Fruit fly (Drosophila melanogaster) whole organism, embryonic: ENCODE data around the gene CG16734.

Source experiments
- BEAF-32 ChIP-seq: fragments of 200-800 bp; sonication (Bioruptor generic); optimal IDR thresholded peaks from 3 replicates; lab custom pipeline; 2017; ENCODE audit warnings: missing biosample characterization, missing genetic modification characterization, mild to moderate bottlenecking, moderate library complexity, missing genetic modification reagents
- CG11504 ChIP-seq: fragments of 200-800 bp; sonication (Bioruptor generic); optimal IDR thresholded peaks from 3 replicates; lab custom pipeline; 2019; ENCODE audit warnings: missing biosample characterization, mild to moderate bottlenecking, missing genetic modification characterization, moderate library complexity
- CG13287 ChIP-seq: fragments of 200-800 bp; sonication (Bioruptor generic); IDR thresholded peaks from 2 replicates; pipeline ENCODE4 v1.3.6; 2022; ENCODE audit warnings: missing biosample characterization, missing genetic modification characterization; ENCODE audit not compliant: partially characterized antibody
- CG13424 ChIP-seq: fragments of 200-800 bp; sonication (Bioruptor generic); optimal IDR thresholded peaks from 2 replicates; lab custom pipeline; 2019; ENCODE audit warnings: missing biosample characterization, mild to moderate bottlenecking, missing genetic modification characterization, moderate library complexity
- CG14441 ChIP-seq: fragments of 200-800 bp; sonication (Bioruptor generic); IDR thresholded peaks from 2 replicates; pipeline ENCODE4 v1.3.6; 2022; ENCODE audit warnings: missing biosample characterization, missing genetic modification characterization
- CG1603 ChIP-seq: fragments of 200-800 bp; sonication (Bioruptor generic); optimal IDR thresholded peaks from 2 replicates; lab custom pipeline; 2019; ENCODE audit warnings: missing biosample characterization, mild to moderate bottlenecking, missing genetic modification characterization, moderate library complexity
- CG16813 ChIP-seq: fragments of 200-800 bp; sonication (Bioruptor generic); IDR thresholded peaks from 3 replicates; pipeline ENCODE4 v1.3.6; 2022; ENCODE audit warnings: missing biosample characterization, missing genetic modification characterization; ENCODE audit not compliant: partially characterized antibody
- CG2116 ChIP-seq: fragments of 200-800 bp; sonication (Bioruptor generic); optimal IDR thresholded peaks from 3 replicates; lab custom pipeline; 2018; ENCODE audit warnings: missing biosample characterization, mild to moderate bottlenecking, missing genetic modification characterization
- CG3407 ChIP-seq: fragments of 200-800 bp; sonication (Bioruptor generic); optimal IDR thresholded peaks from 2 replicates; lab custom pipeline; 2018; ENCODE audit warnings: missing biosample characterization, mild to moderate bottlenecking, missing genetic modification characterization
- CG34224 ChIP-seq: fragments of 200-800 bp; sonication (Bioruptor generic); IDR thresholded peaks from 3 replicates; pipeline ENCODE4 v1.3.6; 2022; ENCODE audit warnings: missing biosample characterization, missing genetic modification characterization; ENCODE audit not compliant: partially characterized antibody
- CG4424 ChIP-seq: fragments of 200-800 bp; sonication (Bioruptor generic); optimal IDR thresholded peaks from 3 replicates; lab custom pipeline; 2016; ENCODE audit warnings: missing biosample characterization, missing genetic modification characterization
- CG4617 ChIP-seq: fragments of 200-800 bp; sonication (Bioruptor generic); optimal IDR thresholded peaks from 3 replicates; lab custom pipeline; 2016; ENCODE audit warnings: missing biosample characterization, missing genetic modification characterization, borderline replicate concordance
- CG6654 ChIP-seq: fragments of 200-800 bp; sonication (Bioruptor generic); optimal IDR thresholded peaks from 2 replicates; lab custom pipeline; 2017; ENCODE audit warnings: missing biosample characterization, mild to moderate bottlenecking, missing genetic modification characterization
- CG6854 ChIP-seq: fragments of 200-800 bp; sonication (Bioruptor generic); optimal IDR thresholded peaks from 3 replicates; lab custom pipeline; 2017; ENCODE audit warnings: missing biosample characterization, mild to moderate bottlenecking, missing genetic modification characterization
- CG7839 ChIP-seq: fragments of 200-800 bp; sonication (Bioruptor generic); optimal IDR thresholded peaks from 3 replicates; lab custom pipeline; 2018; ENCODE audit warnings: missing biosample characterization, mild to moderate bottlenecking, missing genetic modification characterization, moderate library complexity
- D19A ChIP-seq: fragments of 200-800 bp; optimal IDR thresholded peaks from 3 replicates; lab custom pipeline; 2019; ENCODE audit warnings: missing biosample characterization, mild to moderate bottlenecking, missing genetic modification characterization, moderate library complexity
- Dad ChIP-seq: fragments of 200-800 bp; sonication (Bioruptor generic); optimal IDR thresholded peaks from 3 replicates; lab custom pipeline; 2016; ENCODE audit warnings: missing biosample characterization, missing genetic modification characterization
- Dll ChIP-seq: fragments of 200-800 bp; sonication (Bioruptor generic); IDR thresholded peaks from 4 replicates; pipeline ENCODE4 v1.3.6; 2022; ENCODE audit warnings: missing biosample characterization, missing genetic modification characterization; ENCODE audit not compliant: partially characterized antibody
- Doc3 ChIP-seq: fragments of 200-800 bp; sonication (Bioruptor generic); IDR thresholded peaks from 3 replicates; pipeline ENCODE4 v1.3.6; 2022; ENCODE audit warnings: missing biosample characterization, missing genetic modification characterization; ENCODE audit not compliant: partially characterized antibody
- Dp ChIP-seq: fragments of 200-800 bp; sonication (Bioruptor generic); optimal IDR thresholded peaks from 2 replicates; lab custom pipeline; 2018; ENCODE audit warnings: missing biosample characterization, mild to moderate bottlenecking, missing genetic modification characterization, moderate library complexity
- Dref ChIP-seq: fragments of 200-800 bp; sonication (Bioruptor generic); IDR thresholded peaks from 2 replicates; pipeline ENCODE4 v1.3.6; 2022; ENCODE audit warnings: missing biosample characterization, missing genetic modification characterization
- E2f2 ChIP-seq: fragments of 200-800 bp; sonication (Bioruptor generic); IDR thresholded peaks from 2 replicates; pipeline ENCODE4 v1.3.6; 2022; ENCODE audit warnings: missing biosample characterization, missing genetic modification characterization
- HLH4C ChIP-seq: fragments of 200-800 bp; sonication (Bioruptor generic); IDR thresholded peaks from 3 replicates; pipeline ENCODE4 v1.3.6; 2022; ENCODE audit warnings: missing biosample characterization, missing genetic modification characterization; ENCODE audit not compliant: partially characterized antibody
- Hr51 ChIP-seq, 2 experiments: fragments of 200-800 bp; sonication (Bioruptor generic); optimal IDR thresholded peaks; 2 replicates in 1 of 2; 3 replicates in 1 of 2; lab custom pipeline; 2016 to 2018; ENCODE audit warnings: missing biosample characterization in 2 of 2, missing genetic modification characterization in 2 of 2, mild to moderate bottlenecking in 1 of 2, moderate library complexity in 1 of 2
- MBD-R2 ChIP-seq: fragments of 200-800 bp; sonication (Bioruptor generic); IDR thresholded peaks from 2 replicates; pipeline ENCODE4 v1.3.6; 2022; ENCODE audit warnings: missing biosample characterization, missing genetic modification characterization
- Mad ChIP-seq: fragments of 200-800 bp; sonication (Bioruptor generic); optimal IDR thresholded peaks from 2 replicates; lab custom pipeline; 2016; ENCODE audit warnings: missing biosample characterization, missing genetic modification characterization
- Max ChIP-seq: fragments of 200-800 bp; sonication (Bioruptor generic); optimal IDR thresholded peaks from 2 replicates; lab custom pipeline; 2016; ENCODE audit warnings: missing biosample characterization, mild to moderate bottlenecking, missing genetic modification characterization
- Meics ChIP-seq: fragments of 200-800 bp; sonication (Bioruptor generic); optimal IDR thresholded peaks from 2 replicates; lab custom pipeline; 2017; ENCODE audit warnings: missing biosample characterization, mild to moderate bottlenecking, missing genetic modification characterization
- Scr ChIP-seq: fragments of 200-800 bp; sonication (Bioruptor generic); IDR thresholded peaks from 2 replicates; pipeline ENCODE4 v1.3.6; 2022; ENCODE audit warnings: missing biosample characterization, missing genetic modification characterization; ENCODE audit not compliant: partially characterized antibody
- Xrp1 ChIP-seq: fragments of 200-800 bp; sonication (Bioruptor generic); IDR thresholded peaks from 2 replicates; pipeline ENCODE4 v1.3.6; 2022; ENCODE audit warnings: missing biosample characterization, missing genetic modification characterization
- amos ChIP-seq: fragments of 200-800 bp; sonication (Bioruptor generic); IDR thresholded peaks from 2 replicates; pipeline ENCODE4 v1.3.6; 2022; ENCODE audit warnings: missing biosample characterization, missing genetic modification characterization; ENCODE audit not compliant: partially characterized antibody
- ara ChIP-seq: fragments of 200-800 bp; sonication (Bioruptor generic); IDR thresholded peaks from 2 replicates; pipeline ENCODE4 v1.3.6; 2022; ENCODE audit warnings: missing biosample characterization, missing genetic modification characterization
- bbx ChIP-seq: fragments of 200-800 bp; sonication (Bioruptor generic); IDR thresholded peaks from 2 replicates; pipeline ENCODE4 v1.3.6; 2022; ENCODE audit warnings: missing biosample characterization, missing genetic modification characterization; ENCODE audit not compliant: partially characterized antibody
- dmrt11E ChIP-seq: fragments of 200-800 bp; sonication (Bioruptor generic); optimal IDR thresholded peaks from 3 replicates; lab custom pipeline; 2018; ENCODE audit warnings: missing biosample characterization, mild to moderate bottlenecking, missing genetic modification characterization, moderate library complexity
- dysf ChIP-seq: fragments of 200-800 bp; sonication (Bioruptor generic); IDR thresholded peaks from 3 replicates; pipeline ENCODE4 v1.3.6; 2022; ENCODE audit warnings: missing biosample characterization, missing genetic modification characterization
- gem ChIP-seq: fragments of 200-800 bp; sonication (Bioruptor generic); optimal IDR thresholded peaks from 2 replicates; lab custom pipeline; 2019; ENCODE audit warnings: missing biosample characterization, mild to moderate bottlenecking, missing genetic modification characterization, moderate library complexity
- grau ChIP-seq: fragments of 200-800 bp; optimal IDR thresholded peaks from 3 replicates; lab custom pipeline; 2019; ENCODE audit warnings: missing biosample characterization, mild to moderate bottlenecking, missing genetic modification characterization, moderate library complexity
- kay ChIP-seq: fragments of 200-800 bp; sonication (Bioruptor generic); optimal IDR thresholded peaks from 2 replicates; lab custom pipeline; 2016; ENCODE audit warnings: missing biosample characterization, missing genetic modification characterization
- lmd ChIP-seq: fragments of 200-800 bp; sonication (Bioruptor generic); IDR thresholded peaks from 2 replicates; pipeline ENCODE4 v1.3.6; 2022; ENCODE audit warnings: missing biosample characterization, missing genetic modification characterization
- phol ChIP-seq: fragments of 200-800 bp; sonication (Bioruptor generic); optimal IDR thresholded peaks from 3 replicates; lab custom pipeline; 2018; ENCODE audit warnings: missing biosample characterization, mild to moderate bottlenecking, missing genetic modification characterization, moderate library complexity
- row ChIP-seq: fragments of 200-800 bp; sonication (Bioruptor generic); IDR thresholded peaks from 3 replicates; pipeline ENCODE4 v1.3.6; 2022; ENCODE audit warnings: missing biosample characterization, missing genetic modification characterization
- sens ChIP-seq: fragments of 200-800 bp; sonication (Bioruptor generic); peaks from one replicate; lab custom pipeline; 2016; ENCODE audit warnings: missing biosample characterization, missing genetic modification characterization
- slbo ChIP-seq: fragments of 200-800 bp; sonication (Bioruptor generic); IDR thresholded peaks from 2 replicates; pipeline ENCODE4 v1.3.6; 2022; ENCODE audit warnings: missing biosample characterization, missing genetic modification characterization
- sna ChIP-seq: fragments of 200-800 bp; sonication (Bioruptor generic); IDR thresholded peaks from 2 replicates; pipeline ENCODE4 v1.3.6; 2022; ENCODE audit warnings: missing biosample characterization, missing genetic modification characterization; ENCODE audit not compliant: partially characterized antibody
- stwl ChIP-seq: fragments of 200-800 bp; sonication (Bioruptor generic); optimal IDR thresholded peaks from 3 replicates; lab custom pipeline; 2018; ENCODE audit warnings: missing biosample characterization, mild to moderate bottlenecking, missing genetic modification characterization, moderate library complexity
- tna ChIP-seq: fragments of 200-800 bp; sonication (Bioruptor generic); IDR thresholded peaks from 2 replicates; pipeline ENCODE4 v1.3.6; 2022; ENCODE audit warnings: missing biosample characterization, missing genetic modification characterization; ENCODE audit not compliant: partially characterized antibody
- unc-4 ChIP-seq: fragments of 200-800 bp; sonication (Bioruptor generic); IDR thresholded peaks from 2 replicates; pipeline ENCODE4 v1.3.6; 2022; ENCODE audit warnings: missing biosample characterization, missing genetic modification characterization; ENCODE audit not compliant: partially characterized antibody

Gene CG16734

DNA sequence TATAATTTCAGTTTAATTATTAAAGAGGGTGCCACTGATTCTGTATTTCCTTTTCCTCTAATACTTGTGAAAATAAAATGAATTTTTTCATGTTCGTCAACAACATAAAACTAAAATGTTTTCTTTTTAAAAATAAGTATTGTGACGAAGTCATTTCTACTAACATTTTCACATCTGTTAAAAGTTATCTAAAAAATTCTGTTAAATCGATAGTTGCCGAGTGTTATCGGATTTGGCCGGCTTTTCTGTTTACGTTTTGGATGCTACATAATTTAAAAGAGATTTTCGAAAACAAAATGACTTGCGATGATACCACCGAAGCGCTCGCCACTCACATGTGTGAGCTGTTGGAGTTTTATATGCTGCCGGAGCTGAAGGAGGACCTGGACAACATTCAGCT, at the start of gene CG16734:
CG16734 (plus strand) TSS at position 255 of the 400 bp plus-strand sequence.
- no peak for TF ChIP-seq Mad (GFP tag; lab: Kevin White, UChicago)
- peak; percentile 21; the same call in 1 of the 2 replicates for TF ChIP-seq amos (GFP tag; lab: Robert Waterston, UW)
- peak; percentile 50 for TF ChIP-seq Dp (GFP tag; lab: Kevin White, UChicago)
- TF ChIP-seq CG2116 (GFP tag; lab: Kevin White, UChicago): peak; percentile 16
- TF ChIP-seq row: peak; percentile 24; the same call in 1 of the 3 replicates
- peak; percentile 22 for TF ChIP-seq BEAF-32 (GFP tag; lab: Kevin White, UChicago)
- TF ChIP-seq bbx: 0 out of 2 replicates have a peak, but pooled peaks have one; percentile 39
- TF ChIP-seq Doc3 (GFP tag; lab: Robert Waterston, UW): peak; percentile 41; the same call in 1 of the 3 replicates
- TF ChIP-seq E2f2 (GFP tag; lab: Robert Waterston, UW): peak; percentile 50
- TF ChIP-seq CG4424 (GFP tag; lab: Kevin White, UChicago): no peak
- TF ChIP-seq stwl: peak; percentile 35
- TF ChIP-seq Dad (GFP tag; lab: Kevin White, UChicago): no peak
- no peak for TF ChIP-seq CG6854 (GFP tag; lab: Kevin White, UChicago)
- TF ChIP-seq CG13287 (GFP tag; lab: Robert Waterston, UW): peak; percentile 64
- TF ChIP-seq Meics (GFP tag; lab: Kevin White, UChicago): peak; percentile 95
- peak; percentile 22; the same call in 1 of the 3 replicates for TF ChIP-seq CG16813 (GFP tag; lab: Robert Waterston, UW)
- peak; percentile 12; the same call in 1 of the 2 replicates for TF ChIP-seq sna (GFP tag; lab: Robert Waterston, UW)
- peak; percentile 38; the same call in 1 of the 2 replicates for TF ChIP-seq unc-4
- no peak for TF ChIP-seq CG4617
- peak; percentile 37; the same call in 1 of the 3 replicates for TF ChIP-seq CG34224 (GFP tag; lab: Robert Waterston, UW)
- TF ChIP-seq HLH4C (GFP tag; lab: Robert Waterston, UW): peak; percentile 36; the same call in 1 of the 3 replicates
- TF ChIP-seq Dll: peak; percentile 41; the same call in 1 of the 4 replicates
- peak; percentile 36; the same call in 1 of the 2 replicates for TF ChIP-seq tna (GFP tag; lab: Robert Waterston, UW)
- peak; percentile 54; the same call in 1 of the 2 replicates for TF ChIP-seq MBD-R2 (GFP tag; lab: Robert Waterston, UW)
- TF ChIP-seq Scr (GFP tag; lab: Robert Waterston, UW): peak; percentile 46
- peak; percentile 57 for TF ChIP-seq Dref (GFP tag; lab: Robert Waterston, UW)

DNA sequence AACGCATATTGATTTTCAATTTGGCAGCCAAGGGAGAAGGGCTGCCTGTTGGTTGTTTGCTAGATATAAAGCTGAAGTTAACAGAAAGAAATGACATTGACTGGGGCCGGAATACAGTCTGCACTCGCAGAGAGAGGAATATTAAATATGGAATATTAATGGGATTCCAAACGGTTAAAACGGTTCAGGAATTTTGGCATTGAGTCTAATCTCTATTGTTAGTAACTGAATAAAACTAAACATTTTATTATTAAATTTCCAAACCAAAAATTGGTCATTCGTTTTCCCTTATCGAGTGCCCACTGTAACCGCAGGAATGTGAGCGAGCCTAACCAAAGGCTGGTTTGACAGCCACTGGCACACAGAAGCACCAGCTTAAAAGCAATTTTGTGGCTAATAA, 41.8 kb upstream of the CG16734 start:
- TF ChIP-seq dysf (0 out of 3 replicates have a peak, but pooled peaks have one; percentile 28), CG13424 (peak; percentile 1), slbo (GFP tag; lab: Robert Waterston, UW) (0 out of 2 replicates have a peak, but pooled peaks have one; percentile 23), gem (tag; lab: Kevin White, UChicago) (peak; percentile 23), ara (GFP tag; lab: Robert Waterston, UW) (peak; percentile 37; the same call in 1 of the 2 replicates), CG11504 (tag; lab: Kevin White, UChicago) (peak; percentile 31), CG6654 (GFP tag; lab: Kevin White, UChicago) (peak; percentile 71), Hr51 (GFP tag; optimal IDR thresholded peaks at IDR 0.05; lab: Kevin White, UChicago) (peak in 1 of 2 experiments; percentile 14), phol (tag; lab: Kevin White, UChicago) (peak; percentile 3), CG1603 (tag; lab: Kevin White, UChicago) (peak; percentile 19), D19A (tag; lab: Kevin White, UChicago) (no peak), lmd (GFP tag; lab: Robert Waterston, UW) (no peak), CG7839 (tag; lab: Kevin White, UChicago) (peak; percentile 3), Xrp1 (peak; percentile 35; the same call in 1 of the 2 replicates), kay (GFP tag; lab: Kevin White, UChicago) (no peak), Max (GFP tag; lab: Kevin White, UChicago) (no peak), CG14441 (no peak), grau (tag; lab: Kevin White, UChicago) (peak; percentile 73), sens (GFP tag; lab: Kevin White, UChicago) (peak; percentile 83), dmrt11E (tag; lab: Kevin White, UChicago) (peak; percentile 5), row (peak; percentile 53), CG3407 (no peak)
